Fruit fly (Drosophila melanogaster): ENCODE results near the gene CG11537.

CG11537 gene

dm6 chr3L:3083329-3084083, 59.8 kb downstream of the CG11537 start (continued):
- TF ChIP-seq CG14014 (GFP tag; IDR thresholded peaks at IDR 0.05): peak; percentile 14; the same call in 1 of the 2 replicates
- TF ChIP-seq CG7271 (tag; optimal IDR thresholded peaks at IDR 0.05): no peak
- no peak for TF ChIP-seq lmd (GFP tag; IDR thresholded peaks at IDR 0.05)
- peak; percentile 63 for TF ChIP-seq HHEX (GFP tag; optimal IDR thresholded peaks at IDR 0.05)
- peak; percentile 55 for TF ChIP-seq CG4424 (GFP tag; optimal IDR thresholded peaks at IDR 0.05)
- no peak for TF ChIP-seq Sin3A (optimal IDR thresholded peaks at IDR 0.05)
- TF ChIP-seq CG17328 (GFP tag; IDR thresholded peaks at IDR 0.05): peak; percentile 52; the same call in 1 of the 2 replicates
- TF ChIP-seq pum (GFP tag; optimal IDR thresholded peaks at IDR 0.05): peak; percentile 46
- peak; percentile 28 for TF ChIP-seq Atf3 (GFP tag; optimal IDR thresholded peaks at IDR 0.05)
- peak; percentile 4 for TF ChIP-seq Side (GFP tag; optimal IDR thresholded peaks at IDR 0.05)
- TF ChIP-seq schlank (tag; optimal IDR thresholded peaks at IDR 0.05): peak; percentile 50
- peak; percentile 65; the same call in 1 of the 3 replicates for TF ChIP-seq gce (GFP tag; IDR thresholded peaks at IDR 0.05)
- peak; percentile 30 for TF ChIP-seq CG6765 (GFP tag; optimal IDR thresholded peaks at IDR 0.05)
- TF ChIP-seq CG9437 (GFP tag; optimal IDR thresholded peaks at IDR 0.05): peak; percentile 4
- TF ChIP-seq inv (GFP tag; IDR thresholded peaks at IDR 0.05; ENCODE audit: partially characterized antibody): no peak
- peak; percentile 67 for TF ChIP-seq CG15514 (GFP tag; optimal IDR thresholded peaks at IDR 0.05)
- peak; percentile 29 for TF ChIP-seq CG8281 (tag; optimal IDR thresholded peaks at IDR 0.05)
- TF ChIP-seq gro (GFP tag; optimal IDR thresholded peaks at IDR 0.05): no peak
- TF ChIP-seq Deaf1 (tag; optimal IDR thresholded peaks at IDR 0.05): no peak
- TF ChIP-seq BtbVII (GFP tag; optimal IDR thresholded peaks at IDR 0.05): peak; percentile 71
- no peak for TF ChIP-seq sim (GFP tag; IDR thresholded peaks at IDR 0.05)
- 0 out of 2 replicates have a peak, but pooled peaks have one; percentile 28 for TF ChIP-seq E2f2 (GFP tag; IDR thresholded peaks at IDR 0.05)
- TF ChIP-seq Nf-YB (GFP tag; optimal IDR thresholded peaks at IDR 0.05): no peak
- no peak for TF ChIP-seq CG8478 (optimal IDR thresholded peaks at IDR 0.05)
- TF ChIP-seq p53 (GFP tag; optimal IDR thresholded peaks at IDR 0.05): no peak
- TF ChIP-seq Bteb2 (GFP tag; optimal IDR thresholded peaks at IDR 0.05): no peak
- no peak for TF ChIP-seq dan (GFP tag; IDR thresholded peaks at IDR 0.05)
- TF ChIP-seq CG30403 (GFP tag; optimal IDR thresholded peaks at IDR 0.05): no peak
- peak; percentile 45 for TF ChIP-seq Sox100B (GFP tag; optimal IDR thresholded peaks at IDR 0.05)
- TF ChIP-seq hkb (optimal IDR thresholded peaks at IDR 0.05): no peak
- TF ChIP-seq hkb (GFP tag; IDR thresholded peaks at IDR 0.05): peak; percentile 32; the same call in 1 of the 2 replicates
- TF ChIP-seq CG15073 (GFP tag; optimal IDR thresholded peaks at IDR 0.05): no peak
- peak; percentile 53; the same call in 1 of the 2 replicates for TF ChIP-seq CG4360 (GFP tag; IDR thresholded peaks at IDR 0.05)
- peak; percentile 19 for TF ChIP-seq abd-A (tag; optimal IDR thresholded peaks at IDR 0.05)
- no peak for TF ChIP-seq dimm (GFP tag; IDR thresholded peaks at IDR 0.05)
- peak; percentile 21 for TF ChIP-seq CG7786 (GFP tag; optimal IDR thresholded peaks at IDR 0.05)
- peak; percentile 71 for TF ChIP-seq CG7745 (tag; optimal IDR thresholded peaks at IDR 0.05)
- no peak for TF ChIP-seq pho (GFP tag; optimal IDR thresholded peaks at IDR 0.05)
- no peak for TF ChIP-seq fd102C (GFP tag; optimal IDR thresholded peaks at IDR 0.05)
- TF ChIP-seq CG10565 (GFP tag; optimal IDR thresholded peaks at IDR 0.05): no peak
- 0 out of 3 replicates have a peak, but pooled peaks have one; percentile 19 for TF ChIP-seq HLH4C (GFP tag; IDR thresholded peaks at IDR 0.05; ENCODE audit: partially characterized antibody)
- no peak for TF ChIP-seq CG10959 (GFP tag; IDR thresholded peaks at IDR 0.05)
- TF ChIP-seq Awh (GFP tag; IDR thresholded peaks at IDR 0.05): peak; percentile 84
- peak; percentile 54 for TF ChIP-seq dmrt11E (tag; optimal IDR thresholded peaks at IDR 0.05)
- TF ChIP-seq CG18262 (tag; optimal IDR thresholded peaks at IDR 0.05): peak; percentile 45
- TF ChIP-seq CG6689 (GFP tag; IDR thresholded peaks at IDR 0.05): peak; percentile 54; the same call in 1 of the 2 replicates
- no peak for TF ChIP-seq Hr3 (GFP tag; optimal IDR thresholded peaks at IDR 0.05)
- no peak for TF ChIP-seq CG2889 (GFP tag; IDR thresholded peaks at IDR 0.05)
- no peak for TF ChIP-seq D (optimal IDR thresholded peaks at IDR 0.05)
- peak; percentile 76 for TF ChIP-seq D (GFP tag; optimal IDR thresholded peaks at IDR 0.05)
- TF ChIP-seq CG13296 (GFP tag; optimal IDR thresholded peaks at IDR 0.05): peak; percentile 16

Data from whole organism, embryonic.